Worm (Caenorhabditis elegans) whole organism, L1 larva: ENCODE results near the gene C34F11.2.

Source experiments
- Y116A8C.19 ChIP-seq: sonication (generic microtip); optimal IDR thresholded peaks from 2 replicates; lab custom pipeline; 2016; ENCODE audit warnings: missing compliant biosample characterization, missing genetic modification characterization, borderline replicate concordance
- aha-1 ChIP-seq: fragments of 150-350 bp; optimal IDR thresholded peaks from 2 replicates; lab custom pipeline; 2014; ENCODE audit warnings: missing biosample characterization, missing genetic modification characterization
- aly-2 ChIP-seq: fragments of 150-350 bp; optimal IDR thresholded peaks from 2 replicates; lab custom pipeline; 2014; ENCODE audit warnings: missing biosample characterization, missing genetic modification characterization
- ama-1 ChIP-seq: fragments of 150-350 bp; optimal IDR thresholded peaks from 2 replicates; lab custom pipeline; 2014
- ceh-82 ChIP-seq, 3 experiments: fragments of 150-350 bp in 1 of 3; sonication (generic microtip) in 2 of 3; optimal IDR thresholded peaks; 2 replicates each; lab custom pipeline; 2014 to 2017; ENCODE audit warnings: missing biosample characterization in 3 of 3, missing genetic modification characterization in 3 of 3
- ces-1 ChIP-seq: fragments of 150-350 bp; optimal IDR thresholded peaks from 2 replicates; lab custom pipeline; 2014; ENCODE audit warnings: missing biosample characterization, missing genetic modification reagents, missing genetic modification characterization
- dpl-1 ChIP-seq, 3 experiments: fragments of 150-350 bp in 2 of 3; sonication (generic microtip) in 1 of 3; optimal IDR thresholded peaks; 2 replicates each; lab custom pipeline; 2014 to 2017; ENCODE audit warnings: missing biosample characterization in 3 of 3, missing genetic modification characterization in 3 of 3, missing genetic modification reagents in 3 of 3
- efl-1 ChIP-seq, 4 experiments: fragments of 150-350 bp; optimal IDR thresholded peaks in 3 of 4; peaks in 1 of 4; 1 replicate in 1 of 4; 2 replicates in 3 of 4; lab custom pipeline; 2014; ENCODE audit warnings: missing biosample characterization in 2 of 4, missing genetic modification characterization in 2 of 4, missing genetic modification reagents in 2 of 4
- egl-13 ChIP-seq: sonication (generic microtip); optimal IDR thresholded peaks from 2 replicates; lab custom pipeline; 2016; ENCODE audit warnings: missing genotype, missing genetic modification reagents, missing genetic modification characterization, missing compliant biosample characterization
- elt-2 ChIP-seq: sonication (generic microtip); optimal IDR thresholded peaks from 2 replicates; lab custom pipeline; 2016; ENCODE audit warnings: missing genetic modification characterization, mild to moderate bottlenecking, inconsistent platforms, missing compliant biosample characterization, missing genetic modification reagents
- elt-3 ChIP-seq, 6 experiments: fragments of 150-350 bp in 1 of 6; sonication (generic microtip); optimal IDR thresholded peaks; 2 replicates each; lab custom pipeline; 2017 to 2018; ENCODE audit warnings: missing biosample characterization in 6 of 6, missing genetic modification characterization in 6 of 6, inconsistent platforms in 1 of 6
- irx-1 ChIP-seq: sonication (generic microtip); optimal IDR thresholded peaks from 2 replicates; lab custom pipeline; 2016; ENCODE audit warnings: missing genetic modification characterization, missing compliant biosample characterization
- lin-14 ChIP-seq: fragments of 200-800 bp; sonication (Bioruptor generic); optimal IDR thresholded peaks from 2 replicates; lab custom pipeline; 2018; ENCODE audit warnings: mild to moderate bottlenecking, missing genetic modification characterization, moderate library complexity, missing compliant biosample characterization
- lin-35 ChIP-seq, 2 experiments: fragments of 150-350 bp; optimal IDR thresholded peaks; 2 replicates each; lab custom pipeline; 2014; ENCODE audit warnings: missing biosample characterization in 2 of 2, missing genetic modification characterization in 2 of 2, missing genetic modification reagents in 2 of 2
- lsy-2 ChIP-seq, 2 experiments: fragments of 150-350 bp; optimal IDR thresholded peaks; 2 replicates each; lab custom pipeline; 2014; ENCODE audit warnings: missing biosample characterization in 2 of 2, missing genetic modification characterization in 2 of 2
- mab-9 ChIP-seq: fragments of 200-800 bp; sonication (Bioruptor generic); IDR thresholded peaks from 2 replicates; pipeline ENCODE4 v1.3.6; 2022; ENCODE audit warnings: missing genetic modification reagents, missing genetic modification characterization, missing compliant biosample characterization
- mdl-1 ChIP-seq, 2 experiments: fragments of 150-350 bp; optimal IDR thresholded peaks; 2 replicates each; lab custom pipeline; 2014 to 2017; ENCODE audit warnings: missing biosample characterization in 2 of 2, missing genetic modification characterization in 2 of 2, inconsistent platforms in 1 of 2
- mep-1 ChIP-seq: fragments of 150-350 bp; optimal IDR thresholded peaks from 2 replicates; lab custom pipeline; 2014; ENCODE audit warnings: missing biosample characterization, missing genetic modification characterization
- nhr-19 ChIP-seq: fragments of 200-800 bp; sonication (Bioruptor generic); conservative IDR thresholded peaks from 2 replicates; pipeline ENCODE4 v1.3.6; 2022; ENCODE audit warnings: missing genetic modification characterization, missing compliant biosample characterization
- nhr-20 ChIP-seq: sonication (generic microtip); optimal IDR thresholded peaks from 2 replicates; lab custom pipeline; 2016; ENCODE audit warnings: mild to moderate bottlenecking, missing genetic modification characterization, missing compliant biosample characterization
- nhr-237 ChIP-seq: fragments of 150-350 bp; optimal IDR thresholded peaks from 2 replicates; lab custom pipeline; 2014; ENCODE audit warnings: missing biosample characterization, missing genetic modification characterization
- nhr-47 ChIP-seq: sonication (generic microtip); optimal IDR thresholded peaks from 2 replicates; lab custom pipeline; 2016; ENCODE audit warnings: mild to moderate bottlenecking, missing genetic modification characterization, moderate library complexity, missing compliant biosample characterization
- nhr-71 ChIP-seq: sonication (generic microtip); optimal IDR thresholded peaks from 2 replicates; lab custom pipeline; 2016; ENCODE audit warnings: mild to moderate bottlenecking, missing genetic modification characterization, moderate library complexity, missing compliant biosample characterization
- nhr-84 ChIP-seq: sonication (generic microtip); optimal IDR thresholded peaks from 2 replicates; lab custom pipeline; 2017; ENCODE audit warnings: missing biosample characterization, missing genetic modification characterization
- nhr-85 ChIP-seq: sonication (generic microtip); peaks from one replicate; lab custom pipeline; 2016; ENCODE audit warnings: missing genetic modification characterization, inconsistent platforms, missing compliant biosample characterization
- nhr-90 ChIP-seq: sonication (generic microtip); optimal IDR thresholded peaks from 2 replicates; lab custom pipeline; 2016; ENCODE audit warnings: mild to moderate bottlenecking, missing genetic modification characterization, missing compliant biosample characterization; ENCODE audit not compliant: poor library complexity
- rnt-1 ChIP-seq: sonication (generic microtip); optimal IDR thresholded peaks from 2 replicates; lab custom pipeline; 2016; ENCODE audit warnings: mild to moderate bottlenecking, missing genetic modification characterization, moderate library complexity, missing compliant biosample characterization
- skn-1 ChIP-seq: fragments of 150-350 bp; optimal IDR thresholded peaks from 2 replicates; lab custom pipeline; 2014; ENCODE audit warnings: missing biosample characterization, missing genetic modification characterization
- snu-23 ChIP-seq: sonication (generic microtip); optimal IDR thresholded peaks from 2 replicates; lab custom pipeline; 2016; ENCODE audit warnings: missing genetic modification characterization, missing compliant biosample characterization
- sptf-1 ChIP-seq: fragments of 150-350 bp; optimal IDR thresholded peaks from 2 replicates; lab custom pipeline; 2014; ENCODE audit warnings: missing biosample characterization, missing genetic modification characterization
- swsn-7 ChIP-seq: sonication (generic microtip); optimal IDR thresholded peaks from 2 replicates; lab custom pipeline; 2016; ENCODE audit warnings: missing genetic modification characterization, missing compliant biosample characterization
- tbx-2 ChIP-seq: sonication (generic microtip); optimal IDR thresholded peaks from 2 replicates; lab custom pipeline; 2016; ENCODE audit warnings: missing genetic modification characterization, missing compliant biosample characterization
- xbp-1 ChIP-seq: sonication (generic microtip); optimal IDR thresholded peaks from 2 replicates; lab custom pipeline; 2016; ENCODE audit warnings: missing genetic modification characterization, missing compliant biosample characterization
- zag-1 ChIP-seq: fragments of 150-350 bp; optimal IDR thresholded peaks from 2 replicates; lab custom pipeline; 2014; ENCODE audit warnings: missing biosample characterization, missing genetic modification characterization
- zip-4 ChIP-seq: fragments of 200-800 bp; sonication (Bioruptor generic); optimal IDR thresholded peaks from 2 replicates; lab custom pipeline; 2018; ENCODE audit warnings: mild to moderate bottlenecking, missing genetic modification characterization, moderate library complexity, missing compliant biosample characterization

C34F11.2 gene

ce11 chrII:5234728-5235127 is 22.7 kb downstream of the C34F11.2 start (continued):
- TF ChIP-seq Y116A8C.19 (no peak), aly-2 (tag; lab: Kevin White, UChicago) (no peak), nhr-90 (tag; lab: Kevin White, UChicago) (no peak)
- TF ChIP-seq, all 84 proteins: peak for 3

- TF ChIP-seq nhr-85 (tag; lab: Kevin White, UChicago) = no peak
- TF ChIP-seq elt-2 (tag; lab: Kevin White, UChicago) = peak; percentile 62
- no peak for TF ChIP-seq efl-1 (optimal IDR thresholded peaks at IDR 0.05; lab: Kevin White, UChicago)
- TF ChIP-seq efl-1 (GFP tag; optimal IDR thresholded peaks at IDR 0.05 in 1 of 2; lab: Kevin White, UChicago) = peak in 1 of 2 experiments; percentile 29
These were observed 23.7 kb downstream of the C34F11.2 start, which contains the start of gene pho-1 for ce11 chrII:5235758-5236157. pho-1 (minus strand) TSS chrII:5235846.

DNA sequence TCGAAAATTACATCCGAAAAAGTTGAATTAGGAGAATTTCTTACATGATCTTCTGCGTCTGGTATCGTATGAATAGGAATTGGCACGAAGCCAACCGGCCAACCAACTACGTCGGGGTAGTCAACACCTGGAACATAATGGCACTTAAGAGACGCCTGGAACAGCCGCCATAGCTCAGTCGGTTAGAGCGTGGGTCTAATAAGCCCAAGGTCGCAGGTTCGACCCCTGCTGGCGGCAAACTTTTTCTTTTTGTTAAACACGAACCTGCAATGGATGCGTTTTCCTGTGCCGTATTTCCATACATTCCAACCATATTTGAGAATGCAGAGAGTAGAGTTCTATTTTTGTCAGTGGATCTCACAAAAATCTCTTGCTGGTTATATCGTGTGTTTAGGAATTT is 25.6 kb downstream of the C34F11.2 start:
- TF ChIP-seq elt-2 (tag; lab: Kevin White, UChicago) = peak; percentile 24
- TF ChIP-seq swsn-7 (tag; lab: Kevin White, UChicago) = peak; percentile 20
- TF ChIP-seq skn-1 (tag; lab: Kevin White, UChicago) = peak; percentile 13
- peak; percentile 35 for TF ChIP-seq nhr-47
- TF ChIP-seq ama-1 (lab: Kevin White, UChicago) = no peak
- peak; percentile 33 for TF ChIP-seq nhr-71 (tag; lab: Kevin White, UChicago)
- TF ChIP-seq snu-23 (GFP tag; lab: Kevin White, UChicago) = peak; percentile 45
- TF ChIP-seq rnt-1 = peak; percentile 43
- TF ChIP-seq irx-1 (tag; lab: Kevin White, UChicago) = no peak
- TF ChIP-seq nhr-20 (tag; lab: Kevin White, UChicago) = peak; percentile 21
- TF ChIP-seq nhr-84 = no peak
- peak; percentile 44 for TF ChIP-seq nhr-19 (GFP tag; lab: Robert Waterston, UW)
- TF ChIP-seq mdl-1 (tag; optimal IDR thresholded peaks at IDR 0.05; lab: Kevin White, UChicago) = peak in 1 of 2 experiments; percentile 27
- no peak for TF ChIP-seq elt-3 (tag; optimal IDR thresholded peaks at IDR 0.05; lab: Kevin White, UChicago)
- TF ChIP-seq lsy-2 (tag; optimal IDR thresholded peaks at IDR 0.05; lab: Kevin White, UChicago) = peak in 1 of 2 experiments; percentile 21
- no peak for TF ChIP-seq zip-4 (GFP tag; lab: Kevin White, UChicago)
- no peak for TF ChIP-seq aha-1
- no peak for TF ChIP-seq egl-13 (tag; lab: Kevin White, UChicago)
- TF ChIP-seq dpl-1 (GFP tag; optimal IDR thresholded peaks at IDR 0.05; lab: Kevin White, UChicago) = peak in 1 of 3 experiments; percentile 18
- no peak for TF ChIP-seq tbx-2
- TF ChIP-seq ces-1 (GFP tag; lab: Kevin White, UChicago) = no peak
- TF ChIP-seq lin-35 (GFP tag; optimal IDR thresholded peaks at IDR 0.05; lab: Kevin White, UChicago) = peak in 1 of 2 experiments; percentile 61
- no peak for TF ChIP-seq sptf-1
- TF ChIP-seq efl-1 (optimal IDR thresholded peaks at IDR 0.05; lab: Kevin White, UChicago) = peak in 1 of 2 experiments; percentile 24
- TF ChIP-seq efl-1 (GFP tag; optimal IDR thresholded peaks at IDR 0.05 in 1 of 2; lab: Kevin White, UChicago) = peak; percentile 6 to 92
- peak; percentile 21 for TF ChIP-seq nhr-90 (tag; lab: Kevin White, UChicago)

DNA sequence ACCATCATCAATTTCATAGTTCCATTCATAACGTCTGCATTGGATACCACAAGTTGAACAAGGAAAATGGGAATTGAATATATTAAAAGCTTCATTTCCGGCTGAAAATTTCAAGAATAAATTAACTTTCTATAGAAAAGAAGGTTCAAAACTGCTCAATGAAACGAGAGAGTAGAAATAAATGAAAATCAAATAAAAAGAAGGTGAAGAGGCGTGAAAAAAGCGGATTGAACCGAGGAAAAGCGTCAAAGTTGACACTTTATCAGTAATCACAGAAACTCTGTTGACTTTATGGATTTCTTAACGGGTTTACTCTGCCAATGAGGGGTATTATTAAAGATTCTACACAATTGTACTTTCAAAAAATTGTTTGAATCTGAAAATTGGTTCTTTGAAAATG is 26.3 kb downstream of the C34F11.2 start, which contains the start of gene pho-4:
Gene pho-4, minus strand, starts transcription at position 101 of the 400 bp plus-strand sequence.
- TF ChIP-seq efl-1 (optimal IDR thresholded peaks at IDR 0.05; lab: Kevin White, UChicago) (no peak), efl-1 (GFP tag; optimal IDR thresholded peaks at IDR 0.05 in 1 of 2; lab: Kevin White, UChicago) (peak in 1 of 2 experiments; percentile 81), ceh-82 (tag; optimal IDR thresholded peaks at IDR 0.05; lab: Kevin White, UChicago) (no peak), elt-2 (tag; lab: Kevin White, UChicago) (peak; percentile 9)

ce11 chrII:5241560-5241959 is 29.5 kb downstream of the C34F11.2 start, which contains the start of gene T16D1.1:
T16D1.1 (minus strand) TSS chrII:5241660.
- TF ChIP-seq lin-14 (GFP tag; lab: Kevin White, UChicago) = no peak
- TF ChIP-seq egl-13 (tag; lab: Kevin White, UChicago) = no peak
- no peak for TF ChIP-seq mep-1 (tag; lab: Kevin White, UChicago)
- TF ChIP-seq ama-1 (lab: Kevin White, UChicago) = no peak
- no peak for TF ChIP-seq xbp-1 (tag; lab: Kevin White, UChicago)
- no peak for TF ChIP-seq nhr-237 (tag; lab: Kevin White, UChicago)
- no peak for TF ChIP-seq zip-4 (GFP tag; lab: Kevin White, UChicago)
- TF ChIP-seq zag-1 (tag; lab: Kevin White, UChicago) = no peak
- no peak for TF ChIP-seq mab-9 (GFP tag; lab: Robert Waterston, UW)
